Worm (Caenorhabditis elegans): ENCODE measurements around the gene VW02B12L.2.

Gene VW02B12L.2

ce11 chrII:11409678-11410133, 30.4 kb downstream of the VW02B12L.2 start, which contains the start of gene C05D12.7:
Gene C05D12.7 (plus strand): TSS chrII:11410083.
- TF ChIP-seq lsy-27 (tag; optimal IDR thresholded peaks at IDR 0.05; ENCODE audit: borderline replicate concordance, insufficient read depth) (no peak), ekl-4 (GFP tag; IDR thresholded peaks at IDR 0.05) (no peak)

- TF ChIP-seq lir-1 (GFP tag; conservative IDR thresholded peaks at IDR 0.05) (no peak), lin-26 (GFP tag; IDR thresholded peaks at IDR 0.05) (no peak), attf-5 (GFP tag; optimal IDR thresholded peaks at IDR 0.05) (no peak), ztf-6 (GFP tag; IDR thresholded peaks at IDR 0.05) (no peak)
These were observed 39.7 kb downstream of the VW02B12L.2 start for ce11 chrII:11400386-11400785.

DNA sequence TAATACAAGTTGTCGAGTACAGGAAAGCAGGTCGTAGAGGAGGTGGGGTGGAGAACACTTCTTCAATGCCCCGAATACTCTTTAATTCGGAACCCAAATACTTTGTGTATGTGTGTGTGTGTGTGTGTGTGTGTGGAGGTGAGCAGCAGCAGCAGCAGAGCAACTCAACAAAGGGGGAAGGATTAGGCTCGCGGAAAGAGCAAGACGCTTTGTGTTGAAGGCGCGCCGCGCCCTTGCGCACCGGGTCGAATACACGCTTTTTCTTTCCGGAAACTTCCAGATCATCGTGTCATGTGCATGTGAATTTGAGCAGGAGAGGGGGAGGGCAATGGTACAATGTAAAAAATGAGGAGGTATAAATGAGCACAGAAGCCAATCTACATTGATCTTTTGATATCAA, 41.3 kb downstream of the VW02B12L.2 start:
- TF ChIP-seq zfh-2 (GFP tag; conservative IDR thresholded peaks at IDR 0.05) (peak; percentile 60), ceh-27 (GFP tag; optimal IDR thresholded peaks at IDR 0.05) (no peak)

- no peak for TF ChIP-seq T26A5.8 (tag; optimal IDR thresholded peaks at IDR 0.05)
- no peak for TF ChIP-seq dox-1 (GFP tag; IDR thresholded peaks at IDR 0.05)
- no peak for TF ChIP-seq fkh-3 (tag; optimal IDR thresholded peaks at IDR 0.05)
- no peak for TF ChIP-seq attf-6 (GFP tag; IDR thresholded peaks at IDR 0.05)
- TF ChIP-seq attf-3 (GFP tag; conservative IDR thresholded peaks at IDR 0.05): 0 out of 2 replicates have a peak, but pooled peaks have one; percentile 25
These were observed 43.9 kb downstream of the VW02B12L.2 start for ce11 chrII:11396217-11396616.

- TF ChIP-seq ceh-100 (GFP tag; IDR thresholded peaks at IDR 0.05): no peak
- peak; percentile 15; the same call in 1 of the 2 replicates for TF ChIP-seq egrh-3 (GFP tag; IDR thresholded peaks at IDR 0.05)
- peak; percentile 72 for TF ChIP-seq zfh-2 (GFP tag; conservative IDR thresholded peaks at IDR 0.05)
- TF ChIP-seq efl-1 (GFP tag; optimal IDR thresholded peaks at IDR 0.05): no peak
These were observed 46.3 kb downstream of the VW02B12L.2 start for ce11 chrII:11393787-11394186.

DNA sequence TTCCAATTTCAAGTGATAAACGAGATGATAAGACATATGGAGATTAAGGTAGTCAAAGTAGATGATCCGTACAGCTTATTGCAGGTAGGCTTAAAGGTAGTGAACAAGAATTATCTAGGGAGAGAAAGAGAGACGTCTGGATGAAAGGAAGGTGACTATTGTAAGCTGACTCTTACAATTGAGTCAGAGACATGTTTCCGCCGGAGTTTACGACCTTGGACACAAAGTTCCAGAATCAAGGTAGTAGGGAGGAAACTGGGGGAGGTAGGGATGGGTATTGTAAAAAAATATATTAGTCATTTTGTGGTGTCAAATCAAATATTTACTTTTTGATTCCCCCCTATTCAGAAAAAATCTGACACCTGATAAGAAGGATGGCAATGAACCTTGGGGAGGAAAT, 47.7 kb downstream of the VW02B12L.2 start:
- TF ChIP-seq unc-62 (GFP tag; optimal IDR thresholded peaks at IDR 0.05): no peak
- TF ChIP-seq tlf-1 (GFP tag; optimal IDR thresholded peaks at IDR 0.05): no peak
- TF ChIP-seq mel-28 (tag; optimal IDR thresholded peaks at IDR 0.05; ENCODE audit: borderline replicate concordance): no peak
- no peak for TF ChIP-seq rcor-1 (GFP tag; IDR thresholded peaks at IDR 0.05)
- TF ChIP-seq Y67H2A.10 (GFP tag; conservative IDR thresholded peaks at IDR 0.05): no peak
- TF ChIP-seq Y79H2A.3 (GFP tag; conservative IDR thresholded peaks at IDR 0.05): no peak
- no peak for TF ChIP-seq B0336.3 (GFP tag; IDR thresholded peaks at IDR 0.05)
- TF ChIP-seq F55B11.4 (tag; optimal IDR thresholded peaks at IDR 0.05; ENCODE audit: borderline replicate concordance, insufficient read depth): no peak

DNA sequence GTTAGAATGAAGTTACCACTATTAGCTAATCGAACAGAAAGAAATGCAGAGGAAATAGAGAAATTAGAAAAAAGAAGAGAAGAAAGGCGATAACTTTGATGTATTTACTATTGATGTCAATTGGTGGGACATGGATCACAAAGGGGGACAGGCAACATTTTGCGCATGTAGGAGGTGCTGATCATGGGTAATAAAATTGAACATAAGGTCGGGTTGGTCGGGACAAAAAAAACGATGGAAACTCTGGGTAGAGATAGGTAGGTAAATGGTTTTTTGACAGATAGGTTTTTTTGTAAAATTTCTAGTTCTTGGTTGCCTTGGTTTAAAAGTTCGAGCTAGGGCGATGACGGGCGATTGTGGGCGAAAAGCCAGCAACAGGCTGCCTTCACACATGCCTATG, 49.3 kb downstream of the VW02B12L.2 start, which contains the start of gene shn-1:
TSS of gene shn-1 (minus strand) at position 101 of the 400 bp plus-strand sequence.
- no peak for TF ChIP-seq tbx-9 (tag; optimal IDR thresholded peaks at IDR 0.05; ENCODE audit: borderline replicate concordance)
- no peak for TF ChIP-seq K11D2.4 (GFP tag; IDR thresholded peaks at IDR 0.05)
- no peak for TF ChIP-seq B0336.3 (GFP tag; IDR thresholded peaks at IDR 0.05)
- no peak for TF ChIP-seq rec-8 (tag; optimal IDR thresholded peaks at IDR 0.05)
- TF ChIP-seq F37B4.10 (GFP tag; IDR thresholded peaks at IDR 0.05): no peak
- TF ChIP-seq T26A5.8 (tag; optimal IDR thresholded peaks at IDR 0.05): no peak
- no peak for TF ChIP-seq ceh-40 (GFP tag; IDR thresholded peaks at IDR 0.05)
- no peak for TF ChIP-seq unc-62 (GFP tag; optimal IDR thresholded peaks at IDR 0.05)
- TF ChIP-seq F39B2.1 (GFP tag; IDR thresholded peaks at IDR 0.05): no peak
- TF ChIP-seq lsy-27 (tag; optimal IDR thresholded peaks at IDR 0.05; ENCODE audit: borderline replicate concordance, insufficient read depth): no peak

Data from whole organism, young adult.